Worm (Caenorhabditis elegans) whole organism, late embryonic: ENCODE measurements around the gene F21D12.3.

Source experiments
- C08G9.2 ChIP-seq: sonication (generic microtip); optimal IDR thresholded peaks from 2 replicates; lab custom pipeline; 2016; ENCODE audit warnings: mild to moderate bottlenecking, missing genetic modification characterization, moderate library complexity, missing compliant biosample characterization
- C38D4.7 ChIP-seq: fragments of 200-800 bp; sonication (Bioruptor generic); optimal IDR thresholded peaks from 2 replicates; lab custom pipeline; 2018; ENCODE audit warnings: mild to moderate bottlenecking, missing genetic modification characterization, moderate library complexity, missing compliant biosample characterization
- F13H6.1 ChIP-seq: sonication (generic microtip); optimal IDR thresholded peaks from 2 replicates; lab custom pipeline; 2016; ENCODE audit warnings: missing genetic modification characterization, missing compliant biosample characterization
- K02D7.2 ChIP-seq: sonication (generic microtip); optimal IDR thresholded peaks from 2 replicates; lab custom pipeline; 2017; ENCODE audit warnings: mild to moderate bottlenecking, missing genetic modification characterization, missing compliant biosample characterization
- Y22D7AL.16 ChIP-seq: sonication (generic microtip); optimal IDR thresholded peaks from 2 replicates; lab custom pipeline; 2016; ENCODE audit warnings: missing genetic modification characterization, missing compliant biosample characterization
- ceh-18 ChIP-seq: sonication (generic microtip); optimal IDR thresholded peaks from 2 replicates; lab custom pipeline; 2016; ENCODE audit warnings: missing genetic modification characterization, missing compliant biosample characterization
- ceh-2 ChIP-seq: sonication (generic microtip); optimal IDR thresholded peaks from 2 replicates; lab custom pipeline; 2016; ENCODE audit warnings: missing genotype, missing genetic modification characterization, missing compliant biosample characterization
- ceh-30 ChIP-seq: fragments of 150-350 bp; optimal IDR thresholded peaks from 2 replicates; lab custom pipeline; 2014; ENCODE audit warnings: missing biosample characterization, missing genetic modification characterization
- ceh-48 ChIP-seq: sonication (generic microtip); optimal IDR thresholded peaks from 2 replicates; lab custom pipeline; 2016; ENCODE audit warnings: missing genetic modification characterization, inconsistent platforms, missing compliant biosample characterization
- ceh-6 ChIP-seq: fragments of 200-800 bp; sonication (Bioruptor generic); optimal IDR thresholded peaks from 2 replicates; lab custom pipeline; 2018; ENCODE audit warnings: mild to moderate bottlenecking, missing genetic modification characterization, missing compliant biosample characterization
- ceh-9 ChIP-seq: sonication (generic microtip); optimal IDR thresholded peaks from 2 replicates; lab custom pipeline; 2016; ENCODE audit warnings: mild to moderate bottlenecking, missing genetic modification characterization, inconsistent platforms, missing compliant biosample characterization
- dve-1 ChIP-seq: sonication (generic microtip); optimal IDR thresholded peaks from 2 replicates; lab custom pipeline; 2017; ENCODE audit warnings: antibody characterized with exemption, mild to moderate bottlenecking, missing genetic modification characterization, missing compliant biosample characterization
- elt-2 ChIP-seq: sonication (generic microtip); optimal IDR thresholded peaks from 2 replicates; lab custom pipeline; 2016; ENCODE audit warnings: missing genetic modification reagents, missing genetic modification characterization, missing compliant biosample characterization
- elt-4 ChIP-seq: sonication (generic microtip); optimal IDR thresholded peaks from 2 replicates; lab custom pipeline; 2016; ENCODE audit warnings: missing genetic modification characterization, missing compliant biosample characterization
- ets-4 ChIP-seq: sonication (generic microtip); optimal IDR thresholded peaks from 2 replicates; lab custom pipeline; 2016; ENCODE audit warnings: missing genetic modification characterization, missing compliant biosample characterization
- fax-1 ChIP-seq: sonication (generic microtip); optimal IDR thresholded peaks from 2 replicates; lab custom pipeline; 2016; ENCODE audit warnings: missing genotype, missing genetic modification characterization, missing compliant biosample characterization
- fkh-10 ChIP-seq: fragments of 150-350 bp; optimal IDR thresholded peaks from 2 replicates; lab custom pipeline; 2014; ENCODE audit warnings: missing biosample characterization, missing genetic modification reagents, missing genetic modification characterization
- fkh-6 ChIP-seq: sonication (generic microtip); optimal IDR thresholded peaks from 2 replicates; lab custom pipeline; 2016; ENCODE audit warnings: missing genetic modification characterization, missing compliant biosample characterization
- gmeb-2 ChIP-seq: sonication (generic microtip); optimal IDR thresholded peaks from 2 replicates; lab custom pipeline; 2016; ENCODE audit warnings: missing genetic modification characterization, inconsistent platforms, missing compliant biosample characterization
- hlh-30 ChIP-seq: sonication (generic microtip); optimal IDR thresholded peaks from 2 replicates; lab custom pipeline; 2017; ENCODE audit warnings: antibody characterized with exemption, missing genetic modification characterization, missing compliant biosample characterization; ENCODE audit not compliant: insufficient read depth
- hlh-6 ChIP-seq: sonication (generic microtip); optimal IDR thresholded peaks from 2 replicates; lab custom pipeline; 2016; ENCODE audit warnings: missing genotype, missing genetic modification characterization, missing compliant biosample characterization
- hlh-8 ChIP-seq: sonication (generic microtip); optimal IDR thresholded peaks from 2 replicates; lab custom pipeline; 2016; ENCODE audit warnings: missing genotype, missing genetic modification characterization, missing compliant biosample characterization
- lin-11 ChIP-seq: fragments of 200-800 bp; sonication (Bioruptor generic); optimal IDR thresholded peaks from 2 replicates; lab custom pipeline; 2018; ENCODE audit warnings: mild to moderate bottlenecking, missing genetic modification characterization, missing compliant biosample characterization
- madf-2 ChIP-seq: sonication (generic microtip); optimal IDR thresholded peaks from 2 replicates; lab custom pipeline; 2017; ENCODE audit warnings: missing genetic modification characterization, missing compliant biosample characterization
- npax-4 ChIP-seq: sonication (generic microtip); optimal IDR thresholded peaks from 2 replicates; lab custom pipeline; 2016; ENCODE audit warnings: missing genetic modification characterization, missing compliant biosample characterization
- odd-2 ChIP-seq: sonication (generic microtip); optimal IDR thresholded peaks from 2 replicates; lab custom pipeline; 2017; ENCODE audit warnings: antibody characterized with exemption, mild to moderate bottlenecking, missing genetic modification characterization, missing compliant biosample characterization
- pat-9 ChIP-seq: fragments of 200-800 bp; sonication (Bioruptor generic); optimal IDR thresholded peaks from 2 replicates; lab custom pipeline; 2018; ENCODE audit warnings: mild to moderate bottlenecking, missing genetic modification characterization, moderate library complexity, missing compliant biosample characterization
- pha-4 ChIP-seq: fragments of 150-350 bp; optimal IDR thresholded peaks from 2 replicates; lab custom pipeline; 2018; ENCODE audit warnings: missing biosample characterization, missing genetic modification reagents, missing genetic modification characterization
- pqm-1 ChIP-seq: sonication (generic microtip); optimal IDR thresholded peaks from 2 replicates; lab custom pipeline; 2016; ENCODE audit warnings: missing genetic modification characterization, missing compliant biosample characterization
- pros-1 ChIP-seq: fragments of 150-350 bp; optimal IDR thresholded peaks from 2 replicates; lab custom pipeline; 2014; ENCODE audit warnings: missing biosample characterization, missing genetic modification reagents, missing genetic modification characterization
- ref-2 ChIP-seq: sonication (generic microtip); optimal IDR thresholded peaks from 2 replicates; lab custom pipeline; 2016; ENCODE audit warnings: missing genetic modification characterization, missing compliant biosample characterization
- rnt-1 ChIP-seq: sonication (generic microtip); optimal IDR thresholded peaks from 2 replicates; lab custom pipeline; 2016; ENCODE audit warnings: missing genetic modification characterization, missing compliant biosample characterization
- sdc-2 ChIP-seq: sonication (generic microtip); optimal IDR thresholded peaks from 2 replicates; lab custom pipeline; 2016; ENCODE audit warnings: missing genotype, missing genetic modification characterization, missing compliant biosample characterization
- sox-4 ChIP-seq: sonication (generic microtip); optimal IDR thresholded peaks from 2 replicates; lab custom pipeline; 2017; ENCODE audit warnings: mild to moderate bottlenecking, missing genetic modification characterization, inconsistent platforms, missing compliant biosample characterization
- unc-3 ChIP-seq, 2 experiments: fragments of 200-800 bp in 1 of 2; sonication (Bioruptor generic) in 1 of 2; sonication (generic microtip) in 1 of 2; conservative IDR thresholded peaks in 1 of 2; optimal IDR thresholded peaks in 1 of 2; 2 replicates each; pipeline versions ENCODE4 v1.3.6 to Lab custom; 2016 to 2022; ENCODE audit warnings: missing compliant biosample characterization in 2 of 2, missing genetic modification characterization in 2 of 2, missing genetic modification reagents in 1 of 2
- unc-55 ChIP-seq: sonication (generic microtip); optimal IDR thresholded peaks from 2 replicates; lab custom pipeline; 2017; ENCODE audit warnings: missing biosample characterization, missing genetic modification reagents, missing genetic modification characterization
- unc-86 ChIP-seq: sonication (generic microtip); optimal IDR thresholded peaks from 2 replicates; lab custom pipeline; 2016; ENCODE audit warnings: missing genetic modification characterization, missing compliant biosample characterization
- zip-5 ChIP-seq: sonication (generic microtip); optimal IDR thresholded peaks from 2 replicates; lab custom pipeline; 2016; ENCODE audit warnings: missing genetic modification characterization, missing compliant biosample characterization

Gene F21D12.3

DNA sequence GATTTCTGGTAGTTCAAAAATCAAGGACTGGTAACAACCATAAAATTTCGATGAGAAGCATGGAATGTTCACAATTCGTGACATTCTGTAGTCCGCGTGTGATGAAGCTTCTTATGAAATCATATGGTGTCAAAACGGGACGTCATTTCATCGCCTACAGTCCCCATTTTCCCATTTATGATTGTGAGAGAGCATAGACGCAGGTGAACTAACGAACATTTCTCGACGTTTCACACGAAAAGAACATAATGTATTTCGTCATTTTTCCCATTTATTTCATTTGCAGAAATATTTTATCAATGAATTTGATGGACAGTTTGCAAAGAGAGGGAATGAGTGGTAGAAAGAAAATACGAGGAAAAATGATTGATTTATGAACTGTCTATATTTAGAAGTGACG, 36.7 kb downstream of the F21D12.3 start:
- no peak for TF ChIP-seq C38D4.7 (GFP tag; lab: Kevin White, UChicago)
- peak; percentile 10 for TF ChIP-seq unc-55 (GFP tag; lab: Kevin White, UChicago)

- TF ChIP-seq pat-9 (tag; lab: Kevin White, UChicago) = no peak
- TF ChIP-seq elt-4 (tag; lab: Kevin White, UChicago) = no peak
- TF ChIP-seq fkh-6 (tag; lab: Kevin White, UChicago) = no peak
- TF ChIP-seq zip-5 (tag; lab: Kevin White, UChicago) = no peak
- TF ChIP-seq C38D4.7 (GFP tag; lab: Kevin White, UChicago) = no peak
- no peak for TF ChIP-seq gmeb-2 (tag; lab: Kevin White, UChicago)
- no peak for TF ChIP-seq elt-2 (tag; lab: Kevin White, UChicago)
- TF ChIP-seq ref-2 (tag; lab: Kevin White, UChicago) = no peak
- no peak for TF ChIP-seq fax-1 (tag; lab: Kevin White, UChicago)
These were observed 40.8 kb downstream of the F21D12.3 start for ce11 chrII:7283063-7283462.

- TF ChIP-seq K02D7.2 (tag; lab: Kevin White, UChicago) (no peak), ceh-2 (tag; lab: Kevin White, UChicago) (no peak), ceh-30 (no peak), hlh-6 (tag; lab: Kevin White, UChicago) (no peak), lin-11 (tag; lab: Kevin White, UChicago) (no peak), Y22D7AL.16 (tag; lab: Kevin White, UChicago) (no peak), C08G9.2 (tag; lab: Kevin White, UChicago) (no peak)
These were observed 43.2 kb downstream of the F21D12.3 start for ce11 chrII:7280584-7280983.

- no peak for TF ChIP-seq unc-3 (GFP tag; conservative IDR thresholded peaks at IDR 0.05; lab: Robert Waterston, UW)
- TF ChIP-seq unc-3 (tag; optimal IDR thresholded peaks at IDR 0.05; lab: Kevin White, UChicago) = no peak
- TF ChIP-seq zip-5 (tag; lab: Kevin White, UChicago) = no peak
- no peak for TF ChIP-seq pros-1 (tag; lab: Kevin White, UChicago)
- TF ChIP-seq pat-9 (tag; lab: Kevin White, UChicago) = no peak
- no peak for TF ChIP-seq sox-4 (tag; lab: Kevin White, UChicago)
- TF ChIP-seq ceh-48 = no peak
- TF ChIP-seq ceh-9 (tag; lab: Kevin White, UChicago) = no peak
- TF ChIP-seq C38D4.7 (GFP tag; lab: Kevin White, UChicago) = no peak
- no peak for TF ChIP-seq hlh-8 (tag; lab: Kevin White, UChicago)
- no peak for TF ChIP-seq rnt-1 (tag; lab: Kevin White, UChicago)
- TF ChIP-seq ceh-6 (GFP tag; lab: Kevin White, UChicago) = no peak
- no peak for TF ChIP-seq odd-2 (tag; lab: Kevin White, UChicago)
- TF ChIP-seq dve-1 = no peak
- TF ChIP-seq ref-2 (tag; lab: Kevin White, UChicago) = no peak
- no peak for TF ChIP-seq ets-4 (tag; lab: Kevin White, UChicago)
- TF ChIP-seq pha-4 (tag; lab: Kevin White, UChicago) = no peak
- TF ChIP-seq, all 69 proteins: peak for 0
These were observed 44.0 kb downstream of the F21D12.3 start for ce11 chrII:7279808-7280207.

- TF ChIP-seq npax-4 (tag; lab: Kevin White, UChicago) = no peak
- TF ChIP-seq fkh-10 = no peak
- TF ChIP-seq pqm-1 (tag; lab: Kevin White, UChicago) = no peak
- TF ChIP-seq ceh-18 (tag; lab: Kevin White, UChicago) = no peak
- TF ChIP-seq unc-86 (tag; lab: Kevin White, UChicago) = no peak
- TF ChIP-seq sdc-2 (tag; lab: Kevin White, UChicago) = no peak
- no peak for TF ChIP-seq F13H6.1 (tag; lab: Kevin White, UChicago)
- TF ChIP-seq madf-2 (tag; lab: Kevin White, UChicago) = no peak
- no peak for TF ChIP-seq hlh-30 (tag; lab: Kevin White, UChicago)
- TF ChIP-seq, all 69 proteins: peak for 0
These were observed 45.9 kb downstream of the F21D12.3 start for ce11 chrII:7277925-7278324.
